Worm (Caenorhabditis elegans) whole organism, late embryonic: ENCODE measurements around the gene pcs-1.

ENCODE experiments used
- K09A11.1 ChIP-seq: sonication (generic microtip); optimal IDR thresholded peaks from 2 replicates; lab custom pipeline; 2017; ENCODE audit warnings: antibody characterized with exemption, mild to moderate bottlenecking, missing genetic modification characterization, missing compliant biosample characterization; ENCODE audit not compliant: insufficient read depth
- ets-4 ChIP-seq: sonication (generic microtip); optimal IDR thresholded peaks from 2 replicates; lab custom pipeline; 2016; ENCODE audit warnings: missing genetic modification characterization, missing compliant biosample characterization
- fax-1 ChIP-seq: sonication (generic microtip); optimal IDR thresholded peaks from 2 replicates; lab custom pipeline; 2016; ENCODE audit warnings: missing genotype, missing genetic modification characterization, missing compliant biosample characterization
- madf-2 ChIP-seq: sonication (generic microtip); optimal IDR thresholded peaks from 2 replicates; lab custom pipeline; 2017; ENCODE audit warnings: missing genetic modification characterization, missing compliant biosample characterization
- mec-3 ChIP-seq: sonication (generic microtip); optimal IDR thresholded peaks from 2 replicates; lab custom pipeline; 2016; ENCODE audit warnings: borderline replicate concordance, missing genetic modification characterization, missing compliant biosample characterization
- ttx-3 ChIP-seq: sonication (generic microtip); optimal IDR thresholded peaks from 2 replicates; lab custom pipeline; 2016; ENCODE audit warnings: missing genetic modification reagents, missing genetic modification characterization, missing compliant biosample characterization

DNA sequence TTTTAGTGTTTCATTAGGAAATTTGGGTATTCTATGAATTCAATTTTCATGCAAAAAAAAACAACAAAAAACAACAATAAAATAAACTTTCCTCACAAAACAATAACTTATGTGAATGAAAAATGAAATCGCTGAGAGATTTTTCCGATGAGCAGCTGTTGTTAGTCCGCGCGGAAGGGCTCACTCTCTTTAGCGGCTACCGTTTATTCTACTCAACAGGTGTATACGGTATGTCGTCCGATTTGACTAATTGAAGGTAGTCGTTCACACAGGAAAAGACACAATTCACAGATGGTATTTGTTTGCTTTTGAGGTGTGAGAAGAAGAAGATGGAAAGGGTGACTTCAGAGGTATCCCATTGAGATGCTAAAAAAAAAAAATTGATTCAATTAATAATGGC, 8.9 kb downstream of the pcs-1 start:
- TF ChIP-seq madf-2 (no peak), K09A11.1 (tag; lab: Kevin White, UChicago) (no peak), ttx-3 (tag; lab: Kevin White, UChicago) (no peak), ets-4 (tag; lab: Kevin White, UChicago) (no peak), mec-3 (tag; lab: Kevin White, UChicago) (no peak), fax-1 (tag; lab: Kevin White, UChicago) (no peak)
